Worm (Caenorhabditis elegans): ENCODE measurements around the gene rab-14.
A peak's percentile ranks its signal among the peaks of the same experiment; 100 is the strongest.

rab-14 gene

DNA sequence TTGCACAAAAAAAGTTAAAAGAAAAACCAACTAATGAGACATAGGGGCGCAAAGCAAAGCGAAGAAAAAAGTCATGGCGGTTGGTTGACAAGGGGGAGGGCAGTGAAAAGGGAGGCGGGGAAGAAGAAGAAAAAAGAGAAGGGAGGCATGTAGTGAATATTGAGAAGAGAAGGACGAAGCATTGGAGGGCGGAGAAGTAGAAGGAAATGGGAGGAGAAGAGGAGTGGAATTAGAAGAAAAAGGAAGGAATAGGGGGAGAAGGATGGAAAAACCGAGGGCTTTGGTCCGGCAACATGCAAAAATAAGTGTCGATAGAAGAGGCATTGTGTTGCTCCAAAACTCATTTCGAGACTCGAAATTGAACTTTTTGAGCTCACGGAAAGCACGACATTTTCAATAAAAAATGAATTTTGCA lies 24.4 kb upstream of the rab-14 start:
- TF ChIP-seq eor-1 (tag; optimal IDR thresholded peaks at IDR 0.05): no peak
- TF ChIP-seq nfya-1 (tag; optimal IDR thresholded peaks at IDR 0.05; ENCODE audit: insufficient read depth): peak; percentile 70
- no peak for TF ChIP-seq fkh-2 (tag; optimal IDR thresholded peaks at IDR 0.05)
- no peak for TF ChIP-seq elt-3 (tag; optimal IDR thresholded peaks at IDR 0.05)
- TF ChIP-seq snpc-4 (tag; optimal IDR thresholded peaks at IDR 0.05): peak; percentile 56
- TF ChIP-seq nhr-23 (tag; optimal IDR thresholded peaks at IDR 0.05): peak; percentile 31
- TF ChIP-seq lin-15B (tag; optimal IDR thresholded peaks at IDR 0.05): no peak
- TF ChIP-seq nhr-43 (tag; optimal IDR thresholded peaks at IDR 0.05; ENCODE audit: poor library complexity, severe bottlenecking): no peak
- peak; percentile 37 for TF ChIP-seq nhr-25 (tag; optimal IDR thresholded peaks at IDR 0.05)
- TF ChIP-seq nhr-237 (tag; optimal IDR thresholded peaks at IDR 0.05): no peak
- no peak for TF ChIP-seq ceh-82 (tag; optimal IDR thresholded peaks at IDR 0.05)
- TF ChIP-seq pqm-1 (tag; optimal IDR thresholded peaks at IDR 0.05): no peak
- TF ChIP-seq ZK546.5 (tag; optimal IDR thresholded peaks at IDR 0.05): no peak
- peak; percentile 33 for TF ChIP-seq fkh-10 (GFP tag; optimal IDR thresholded peaks at IDR 0.05)
- TF ChIP-seq ceh-9 (tag; optimal IDR thresholded peaks at IDR 0.05): no peak
- TF ChIP-seq hmg-11 (tag; optimal IDR thresholded peaks at IDR 0.05): peak; percentile 75
- TF ChIP-seq mml-1 (tag; optimal IDR thresholded peaks at IDR 0.05): no peak
- TF ChIP-seq ama-1 (optimal IDR thresholded peaks at IDR 0.05): peak; percentile 7
- peak; percentile 85 for TF ChIP-seq lin-39 (tag; optimal IDR thresholded peaks at IDR 0.05)
- TF ChIP-seq daf-12 (tag; optimal IDR thresholded peaks at IDR 0.05): no peak
- TF ChIP-seq aly-2 (tag; optimal IDR thresholded peaks at IDR 0.05): no peak

DNA sequence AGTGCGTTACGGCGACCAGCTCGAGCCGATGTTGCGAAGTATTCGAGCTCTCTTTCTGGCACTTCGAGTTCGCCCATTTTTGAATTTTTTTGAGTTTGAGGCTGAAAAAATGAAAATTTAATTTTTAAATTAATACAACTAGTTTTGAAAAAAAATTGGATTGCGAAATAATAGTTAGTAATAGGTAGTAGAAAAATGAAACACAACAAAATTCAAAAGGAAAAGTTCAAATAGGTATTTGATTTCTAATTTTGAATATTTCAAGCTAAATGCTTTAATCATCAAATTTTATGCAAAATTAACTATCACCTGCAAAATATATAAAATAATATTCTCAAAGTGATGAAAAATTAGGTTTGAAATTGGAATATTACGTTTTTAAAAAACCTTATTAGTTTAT lies 23.9 kb upstream of the rab-14 start, which contains the start of gene K09E9.4:
TSS of gene K09E9.4 (minus strand) at position 101 of the 400 bp plus-strand sequence.
- TF ChIP-seq eor-1 (tag; optimal IDR thresholded peaks at IDR 0.05) (peak in 1 of 2 experiments; percentile 42), elt-3 (tag; optimal IDR thresholded peaks at IDR 0.05) (no peak), fos-1 (tag; optimal IDR thresholded peaks at IDR 0.05) (no peak)

- TF ChIP-seq fos-1 (tag; optimal IDR thresholded peaks at IDR 0.05): no peak
- TF ChIP-seq ceh-82 (tag; optimal IDR thresholded peaks at IDR 0.05): no peak
- no peak for TF ChIP-seq tbx-2 (tag; optimal IDR thresholded peaks at IDR 0.05)
- TF ChIP-seq elt-3 (tag; optimal IDR thresholded peaks at IDR 0.05): no peak
- no peak for TF ChIP-seq nhr-12 (tag; optimal IDR thresholded peaks at IDR 0.05)
- no peak for TF ChIP-seq elt-1 (tag; optimal IDR thresholded peaks at IDR 0.05)
- TF ChIP-seq nhr-237 (tag; optimal IDR thresholded peaks at IDR 0.05): no peak
- peak; percentile 60 for TF ChIP-seq elt-2 (tag; optimal IDR thresholded peaks at IDR 0.05)
- no peak for TF ChIP-seq aly-2 (tag; optimal IDR thresholded peaks at IDR 0.05)
- TF ChIP-seq ztf-11 (tag; optimal IDR thresholded peaks at IDR 0.05): no peak
- TF ChIP-seq hmg-11 (tag; optimal IDR thresholded peaks at IDR 0.05): no peak
- TF ChIP-seq snpc-4 (tag; optimal IDR thresholded peaks at IDR 0.05): no peak
- TF ChIP-seq lin-15B (tag; optimal IDR thresholded peaks at IDR 0.05): no peak
- no peak for TF ChIP-seq unc-39 (tag; optimal IDR thresholded peaks at IDR 0.05)
- peak; percentile 16 for TF ChIP-seq pqm-1 (tag; optimal IDR thresholded peaks at IDR 0.05)
- TF ChIP-seq nhr-23 (tag; optimal IDR thresholded peaks at IDR 0.05): no peak
- TF ChIP-seq lsy-12 (tag; optimal IDR thresholded peaks at IDR 0.05): no peak
- TF ChIP-seq nfya-1 (tag; optimal IDR thresholded peaks at IDR 0.05; ENCODE audit: insufficient read depth): peak; percentile 18
- no peak for TF ChIP-seq mdl-1 (tag; optimal IDR thresholded peaks at IDR 0.05)
- TF ChIP-seq ztf-4 (tag; optimal IDR thresholded peaks at IDR 0.05): no peak
- no peak for TF ChIP-seq nhr-43 (tag; optimal IDR thresholded peaks at IDR 0.05; ENCODE audit: poor library complexity, severe bottlenecking)
- no peak for TF ChIP-seq nhr-28 (tag; optimal IDR thresholded peaks at IDR 0.05)
- no peak for TF ChIP-seq zag-1 (tag; optimal IDR thresholded peaks at IDR 0.05)
- no peak for TF ChIP-seq nhr-25 (tag; optimal IDR thresholded peaks at IDR 0.05)
- TF ChIP-seq skn-1 (tag; optimal IDR thresholded peaks at IDR 0.05): no peak
- no peak for TF ChIP-seq ceh-16 (tag; optimal IDR thresholded peaks at IDR 0.05)
Measured at ce11 chrX:15629615-15630014, 23.2 kb upstream of the rab-14 start.

ce11 chrX:15628945-15629344 lies 22.5 kb upstream of the rab-14 start:
- TF ChIP-seq egl-27 (tag; optimal IDR thresholded peaks at IDR 0.05) (no peak), nhr-76 (tag; optimal IDR thresholded peaks at IDR 0.05) (no peak), ztf-11 (tag; optimal IDR thresholded peaks at IDR 0.05) (no peak), nhr-237 (tag; optimal IDR thresholded peaks at IDR 0.05) (no peak), nhr-25 (tag; optimal IDR thresholded peaks at IDR 0.05) (no peak), aly-2 (tag; optimal IDR thresholded peaks at IDR 0.05) (no peak), mdl-1 (tag; optimal IDR thresholded peaks at IDR 0.05) (no peak), lsy-12 (tag; optimal IDR thresholded peaks at IDR 0.05) (no peak), nhr-23 (tag; optimal IDR thresholded peaks at IDR 0.05) (no peak), lin-39 (tag; optimal IDR thresholded peaks at IDR 0.05) (no peak), daf-12 (tag; optimal IDR thresholded peaks at IDR 0.05) (no peak), sea-2 (GFP tag; optimal IDR thresholded peaks at IDR 0.05) (no peak), elt-1 (tag; optimal IDR thresholded peaks at IDR 0.05) (no peak), skn-1 (tag; optimal IDR thresholded peaks at IDR 0.05) (no peak), ceh-28 (tag; optimal IDR thresholded peaks at IDR 0.05) (no peak), R02D3.7 (tag; optimal IDR thresholded peaks at IDR 0.05) (no peak), eor-1 (tag; optimal IDR thresholded peaks at IDR 0.05) (no peak)
